Fruit fly (Drosophila melanogaster): ENCODE results near the gene CG17219.
A peak's percentile ranks its signal among the peaks of the same experiment; 100 is the strongest.

CG17219 gene

DNA sequence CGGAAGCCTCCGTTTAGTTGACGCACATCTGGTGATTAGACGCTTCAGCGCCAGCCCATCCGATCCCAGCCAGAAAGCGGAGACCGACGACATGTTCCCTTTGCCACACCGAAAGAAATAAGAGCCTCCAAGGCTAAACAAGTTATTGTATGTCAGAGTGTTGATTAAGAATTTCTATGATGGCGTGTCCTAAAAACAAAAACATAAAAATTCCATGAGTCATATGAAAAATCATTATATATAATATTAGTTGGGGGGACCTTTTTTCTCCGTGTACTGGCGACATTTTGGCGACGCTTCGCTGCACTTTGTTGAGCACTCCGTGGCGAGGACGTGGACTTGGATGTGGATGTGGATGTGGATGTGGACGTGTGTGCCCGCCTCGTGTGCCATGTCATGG lies 16.3 kb upstream of the CG17219 start (continued):
- TF ChIP-seq CG34224 (GFP tag; IDR thresholded peaks at IDR 0.05; ENCODE audit: partially characterized antibody) (no peak), bcd (GFP tag; optimal IDR thresholded peaks at IDR 0.05) (peak; percentile 29), lmd (GFP tag; IDR thresholded peaks at IDR 0.05) (peak; percentile 44; the same call in 1 of the 2 replicates), CG10267 (tag; optimal IDR thresholded peaks at IDR 0.05) (peak; percentile 13), Stat92E (GFP tag; optimal IDR thresholded peaks at IDR 0.05) (no peak), slbo (GFP tag; IDR thresholded peaks at IDR 0.05) (peak; percentile 49), tin (GFP tag; optimal IDR thresholded peaks at IDR 0.05) (peak; percentile 34), PHDP (tag; optimal IDR thresholded peaks at IDR 0.05) (peak; percentile 26), rib (GFP tag; IDR thresholded peaks at IDR 0.05) (no peak), Oli (tag; optimal IDR thresholded peaks at IDR 0.05) (peak; percentile 43), ap (GFP tag; IDR thresholded peaks at IDR 0.05) (0 out of 2 replicates have a peak, but pooled peaks have one; percentile 33), Fer3 (tag; optimal IDR thresholded peaks at IDR 0.05) (peak; percentile 7), dysf (GFP tag; IDR thresholded peaks at IDR 0.05) (peak; percentile 59; the same call in 2 of the 3 replicates)

dm6 chr2L:3018212-3018611 lies 10.8 kb upstream of the CG17219 start, which contains the start of the genes CG17224 and CG17264:
Gene CG17224, minus strand, starts transcription at chr2L:3018308.
Gene CG17264, plus strand, starts transcription at chr2L:3018508.
- no peak for TF ChIP-seq ftz-f1 (GFP tag; optimal IDR thresholded peaks at IDR 0.05)
- TF ChIP-seq CG8924 (tag; optimal IDR thresholded peaks at IDR 0.05): no peak
- TF ChIP-seq sens (GFP tag): peak; percentile 73
- no peak for TF ChIP-seq dm (GFP tag; optimal IDR thresholded peaks at IDR 0.05)
- no peak for TF ChIP-seq CG1792 (GFP tag; optimal IDR thresholded peaks at IDR 0.05)
- no peak for TF ChIP-seq sd (tag; optimal IDR thresholded peaks at IDR 0.05)
- peak; percentile 45; the same call in 1 of the 3 replicates for TF ChIP-seq sr (GFP tag; IDR thresholded peaks at IDR 0.05)
- TF ChIP-seq slbo (GFP tag; IDR thresholded peaks at IDR 0.05): no peak
- TF ChIP-seq stwl (tag; optimal IDR thresholded peaks at IDR 0.05): peak; percentile 37
- no peak for TF ChIP-seq jumu (GFP tag; optimal IDR thresholded peaks at IDR 0.05)
- no peak for TF ChIP-seq CG2202 (tag; optimal IDR thresholded peaks at IDR 0.05)
- no peak for TF ChIP-seq CG9727 (GFP tag; optimal IDR thresholded peaks at IDR 0.05)
- peak; percentile 20 for TF ChIP-seq trem (tag; optimal IDR thresholded peaks at IDR 0.05)
- no peak for TF ChIP-seq dysf (GFP tag; IDR thresholded peaks at IDR 0.05)
- TF ChIP-seq pfk (GFP tag; optimal IDR thresholded peaks at IDR 0.05): peak; percentile 86
- no peak for TF ChIP-seq h (optimal IDR thresholded peaks at IDR 0.05)
- TF ChIP-seq Med (GFP tag): peak; percentile 3
- TF ChIP-seq HLHmδ (GFP tag; optimal IDR thresholded peaks at IDR 0.05): peak; percentile 52

- TF ChIP-seq sens (GFP tag) (no peak), HmgZ (tag; optimal IDR thresholded peaks at IDR 0.05) (peak; percentile 49), Med (GFP tag) (peak; percentile 39), CG15479 (GFP tag; optimal IDR thresholded peaks at IDR 0.05) (peak; percentile 20), Opbp (GFP tag; IDR thresholded peaks at IDR 0.05; ENCODE audit: partially characterized antibody) (peak; percentile 85), MBD-R2 (GFP tag; IDR thresholded peaks at IDR 0.05) (peak; percentile 98), HLH4C (GFP tag; IDR thresholded peaks at IDR 0.05; ENCODE audit: partially characterized antibody) (peak; percentile 94), trem (tag; optimal IDR thresholded peaks at IDR 0.05) (peak; percentile 99), pros (GFP tag; optimal IDR thresholded peaks at IDR 0.05) (no peak), Myb (GFP tag; optimal IDR thresholded peaks at IDR 0.05) (peak; percentile 43), ro (GFP tag; IDR thresholded peaks at IDR 0.05) (no peak), Ets97D (GFP tag; optimal IDR thresholded peaks at IDR 0.05) (peak; percentile 42), Xrp1 (GFP tag; IDR thresholded peaks at IDR 0.05) (no peak), Dll (GFP tag; IDR thresholded peaks at IDR 0.05; ENCODE audit: partially characterized antibody) (peak; percentile 79), Sry-β (GFP tag; optimal IDR thresholded peaks at IDR 0.05) (peak; percentile 90), CG9797 (GFP tag; optimal IDR thresholded peaks at IDR 0.05) (peak; percentile 4), CG14860 (GFP tag; IDR thresholded peaks at IDR 0.05; ENCODE audit: partially characterized antibody) (peak; percentile 80), CG2116 (GFP tag; optimal IDR thresholded peaks at IDR 0.05) (peak; percentile 75), zen2 (GFP tag; IDR thresholded peaks at IDR 0.05; ENCODE audit: partially characterized antibody) (peak; percentile 90), inv (GFP tag; IDR thresholded peaks at IDR 0.05; ENCODE audit: partially characterized antibody) (peak; percentile 69), Antp (GFP tag; optimal IDR thresholded peaks at IDR 0.05) (no peak), pita (GFP tag; optimal IDR thresholded peaks at IDR 0.05) (no peak), Ravus (GFP tag; IDR thresholded peaks at IDR 0.05) (no peak)
Measured at dm6 chr2L:3022986-3023385, 6.1 kb upstream of the CG17219 start, which contains the start of the genes alpha4GT1 and Prp40. Gene alpha4GT1, minus strand, starts transcription at chr2L:3023141. Gene Prp40, plus strand, starts transcription at chr2L:3023226.

Data from whole organism, embryonic.